Fruit fly (Drosophila melanogaster) S2 (cell line): ENCODE data around the gene Roc1b.

Source experiments
- CG8478 ChIP-seq: fragments of >200 bp; optimal IDR thresholded peaks from 2 replicates; lab custom pipeline; 2018
- CTCF ChIP-seq, 2 experiments: fragments of >200 bp; optimal IDR thresholded peaks; 2 replicates each; lab custom pipeline; 2018

dm6 chr3L:392622-393159 lies 34.9 kb downstream of the Roc1b start, which contains the start of gene trh:
- TF ChIP-seq CG8478 (lab: Kevin White, UChicago) (no peak), CTCF (optimal IDR thresholded peaks at IDR 0.05; lab: Kevin White, UChicago) (no peak)
